Worm (Caenorhabditis elegans) whole organism, young adult: ENCODE measurements around the gene arrd-10.

Experiments
- attf-5 ChIP-seq: fragments of 200-800 bp; sonication (Bioruptor generic); optimal IDR thresholded peaks from 2 replicates; lab custom pipeline; 2018; ENCODE audit warnings: mild to moderate bottlenecking, missing genetic modification characterization, missing compliant biosample characterization
- ceh-79 ChIP-seq: sonication (generic microtip); optimal IDR thresholded peaks from 2 replicates; lab custom pipeline; 2017; ENCODE audit warnings: mild to moderate bottlenecking, missing genetic modification characterization, missing compliant biosample characterization
- egl-44 ChIP-seq: fragments of 200-800 bp; sonication (Bioruptor generic); IDR thresholded peaks from 2 replicates; pipeline ENCODE4 v1.3.6; 2022; ENCODE audit warnings: missing genetic modification reagents, missing genetic modification characterization, missing compliant biosample characterization
- hmg-20 ChIP-seq: fragments of 200-800 bp; sonication (Bioruptor generic); IDR thresholded peaks from 2 replicates; pipeline ENCODE4 v1.3.6; 2022; ENCODE audit warnings: missing genetic modification reagents, missing genetic modification characterization, missing compliant biosample characterization
- mel-28 ChIP-seq: sonication (generic microtip); optimal IDR thresholded peaks from 2 replicates; lab custom pipeline; 2016; ENCODE audit warnings: borderline replicate concordance, mild to moderate bottlenecking, missing genetic modification characterization, missing compliant biosample characterization
- unc-130 ChIP-seq: sonication (generic microtip); optimal IDR thresholded peaks from 2 replicates; lab custom pipeline; 2016; ENCODE audit warnings: missing genetic modification reagents, missing genetic modification characterization, missing compliant biosample characterization

ce11 chrII:12982830-12983229, 42.9 kb downstream of the arrd-10 start:
- TF ChIP-seq hmg-20 (GFP tag; lab: Robert Waterston, UW) (no peak), attf-5 (GFP tag; lab: Kevin White, UChicago) (no peak), ceh-79 (no peak), unc-130 (no peak), mel-28 (tag; lab: Kevin White, UChicago) (no peak), egl-44 (GFP tag; lab: Robert Waterston, UW) (no peak)
